Worm (Caenorhabditis elegans): ENCODE results near the gene ZC239.15.

The ZC239.15 gene

ce11 chrII:3245836-3246235 is 21.3 kb upstream of the ZC239.15 start, which contains the start of gene C17F4.7 (continued):
- TF ChIP-seq hlh-11 (tag; optimal IDR thresholded peaks at IDR 0.05) (peak; percentile 84), madf-5 (GFP tag; IDR thresholded peaks at IDR 0.05) (no peak)

ce11 chrII:3244758-3245157 is 20.2 kb upstream of the ZC239.15 start:
- TF ChIP-seq dmd-6 (GFP tag; IDR thresholded peaks at IDR 0.05) (peak; percentile 58), nhr-28 (tag; optimal IDR thresholded peaks at IDR 0.05) (peak; percentile 48), mdl-1 (tag; optimal IDR thresholded peaks at IDR 0.05) (no peak), lsy-2 (tag; optimal IDR thresholded peaks at IDR 0.05) (no peak), fos-1 (tag; optimal IDR thresholded peaks at IDR 0.05) (peak; percentile 72), lir-3 (tag; optimal IDR thresholded peaks at IDR 0.05) (no peak), saeg-2 (GFP tag; IDR thresholded peaks at IDR 0.05) (0 out of 2 replicates have a peak, but pooled peaks have one; percentile 24), F26F4.8 (GFP tag; conservative IDR thresholded peaks at IDR 0.05) (no peak), pha-4 (GFP tag; IDR thresholded peaks at IDR 0.05) (peak; percentile 29; the same call in 1 of the 2 replicates), pha-4 (tag; optimal IDR thresholded peaks at IDR 0.05) (no peak), tag-97 (GFP tag; IDR thresholded peaks at IDR 0.05) (no peak), F44E2.7 (GFP tag; IDR thresholded peaks at IDR 0.05) (no peak), dpl-1 (GFP tag; optimal IDR thresholded peaks at IDR 0.05) (no peak), daf-16 (GFP tag; optimal IDR thresholded peaks at IDR 0.05) (no peak), daf-16 (tag; optimal IDR thresholded peaks at IDR 0.05) (no peak), dmd-8 (GFP tag; IDR thresholded peaks at IDR 0.05) (no peak), nhr-77 (tag; optimal IDR thresholded peaks at IDR 0.05) (peak; percentile 77), egl-27 (tag; optimal IDR thresholded peaks at IDR 0.05) (no peak), tra-1 (GFP tag; IDR thresholded peaks at IDR 0.05) (0 out of 2 replicates have a peak, but pooled peaks have one; percentile 27), zfp-3 (GFP tag; conservative IDR thresholded peaks at IDR 0.05) (peak; percentile 62; the same call in 1 of the 2 replicates), lin-39 (tag; optimal IDR thresholded peaks at IDR 0.05) (no peak), lin-29 (GFP tag; IDR thresholded peaks at IDR 0.05) (no peak), Y75B8A.6 (GFP tag; IDR thresholded peaks at IDR 0.05) (0 out of 2 replicates have a peak, but pooled peaks have one; percentile 52), sdz-12 (GFP tag; optimal IDR thresholded peaks at IDR 0.05) (no peak), pqm-1 (tag; optimal IDR thresholded peaks at IDR 0.05) (peak; percentile 79), madf-9 (GFP tag; conservative IDR thresholded peaks at IDR 0.05) (no peak), nhr-237 (tag; optimal IDR thresholded peaks at IDR 0.05) (no peak), mxl-2 (GFP tag; conservative IDR thresholded peaks at IDR 0.05) (no peak), lin-15B (tag; optimal IDR thresholded peaks at IDR 0.05) (no peak), dve-1 (tag; optimal IDR thresholded peaks at IDR 0.05; ENCODE audit: insufficient read depth) (peak; percentile 75), php-3 (GFP tag; IDR thresholded peaks at IDR 0.05) (peak; percentile 91), lim-7 (GFP tag; IDR thresholded peaks at IDR 0.05) (no peak), nhr-111 (GFP tag; optimal IDR thresholded peaks at IDR 0.05) (no peak), spr-1 (tag; optimal IDR thresholded peaks at IDR 0.05) (no peak), hlh-11 (tag; optimal IDR thresholded peaks at IDR 0.05) (peak; percentile 10), duxl-1 (tag; optimal IDR thresholded peaks at IDR 0.05; ENCODE audit: poor library complexity) (no peak), madf-5 (GFP tag; IDR thresholded peaks at IDR 0.05) (no peak), spr-3 (GFP tag; optimal IDR thresholded peaks at IDR 0.05) (no peak)

- no peak for TF ChIP-seq tag-97 (GFP tag; IDR thresholded peaks at IDR 0.05)
- no peak for TF ChIP-seq zag-1 (tag; optimal IDR thresholded peaks at IDR 0.05)
- TF ChIP-seq nhr-111 (GFP tag; optimal IDR thresholded peaks at IDR 0.05), result no peak
Observed at ce11 chrII:3244070-3244469, 19.5 kb upstream of the ZC239.15 start, which contains the start of gene C17F4.12. C17F4.12 (minus strand) TSS chrII:3244170.

All from whole organism, L4 larva.